Worm (Caenorhabditis elegans) whole organism, young adult: ENCODE results near the gene EEED8.14.

Experiments
- C06A6.2 ChIP-seq: fragments of 200-800 bp; sonication (Bioruptor generic); conservative IDR thresholded peaks from 2 replicates; pipeline ENCODE4 v1.3.6; 2022; ENCODE audit warnings: missing genetic modification characterization, missing compliant biosample characterization
- F33H1.4 ChIP-seq: fragments of 200-800 bp; sonication (Bioruptor generic); IDR thresholded peaks from 2 replicates; pipeline ENCODE4 v1.3.6; 2022; ENCODE audit warnings: missing genetic modification reagents, missing genetic modification characterization, missing compliant biosample characterization
- F37B4.10 ChIP-seq: fragments of 200-800 bp; sonication (Bioruptor generic); IDR thresholded peaks from 2 replicates; pipeline ENCODE4 v1.3.6; 2022; ENCODE audit warnings: missing genetic modification characterization, missing compliant biosample characterization
- F39B2.1 ChIP-seq: fragments of 200-800 bp; sonication (Bioruptor generic); IDR thresholded peaks from 2 replicates; pipeline ENCODE4 v1.3.6; 2022; ENCODE audit warnings: missing genetic modification reagents, missing genetic modification characterization, missing compliant biosample characterization
- F52B5.7 ChIP-seq: sonication (generic microtip); optimal IDR thresholded peaks from 2 replicates; lab custom pipeline; 2016; ENCODE audit warnings: mild to moderate bottlenecking, missing genetic modification characterization, missing compliant biosample characterization
- F55B11.4 ChIP-seq: sonication (generic microtip); optimal IDR thresholded peaks from 2 replicates; lab custom pipeline; 2016; ENCODE audit warnings: missing compliant biosample characterization, missing genetic modification characterization, borderline replicate concordance; ENCODE audit not compliant: insufficient read depth
- K12H6.12 ChIP-seq: fragments of 200-800 bp; sonication (Bioruptor generic); optimal IDR thresholded peaks from 2 replicates; lab custom pipeline; 2018; ENCODE audit warnings: mild to moderate bottlenecking, missing genetic modification characterization, missing compliant biosample characterization
- T07F8.4 ChIP-seq: sonication (generic microtip); optimal IDR thresholded peaks from 2 replicates; lab custom pipeline; 2016; ENCODE audit warnings: mild to moderate bottlenecking, missing genetic modification characterization, moderate library complexity, missing compliant biosample characterization
- Y53G8AR.9 ChIP-seq: fragments of 200-800 bp; sonication (Bioruptor generic); conservative IDR thresholded peaks from 2 replicates; pipeline ENCODE4 v1.3.6; 2022; ENCODE audit warnings: missing genetic modification reagents, missing genetic modification characterization, missing compliant biosample characterization
- Y79H2A.3 ChIP-seq: fragments of 200-800 bp; sonication (Bioruptor generic); conservative IDR thresholded peaks from 2 replicates; pipeline ENCODE4 v1.3.6; 2022; ENCODE audit warnings: missing genetic modification reagents, missing genetic modification characterization, missing compliant biosample characterization
- akir-1 ChIP-seq: fragments of 200-800 bp; sonication (Bioruptor generic); optimal IDR thresholded peaks from 2 replicates; lab custom pipeline; 2018; ENCODE audit warnings: mild to moderate bottlenecking, missing genetic modification characterization, moderate library complexity, missing compliant biosample characterization
- aptf-3 ChIP-seq: fragments of 200-800 bp; sonication (Bioruptor generic); IDR thresholded peaks from 2 replicates; pipeline ENCODE4 v1.3.6; 2022; ENCODE audit warnings: missing genetic modification characterization, missing compliant biosample characterization
- athp-1 ChIP-seq: sonication (generic microtip); optimal IDR thresholded peaks from 2 replicates; lab custom pipeline; 2017; ENCODE audit warnings: mild to moderate bottlenecking, missing genetic modification characterization, missing compliant biosample characterization
- attf-5 ChIP-seq: fragments of 200-800 bp; sonication (Bioruptor generic); optimal IDR thresholded peaks from 2 replicates; lab custom pipeline; 2018; ENCODE audit warnings: mild to moderate bottlenecking, missing genetic modification characterization, missing compliant biosample characterization
- attf-6 ChIP-seq: fragments of 200-800 bp; sonication (Bioruptor generic); IDR thresholded peaks from 2 replicates; pipeline ENCODE4 v1.3.6; 2022; ENCODE audit warnings: missing genetic modification reagents, missing genetic modification characterization, missing compliant biosample characterization
- ceh-27 ChIP-seq: fragments of 200-800 bp; sonication (Bioruptor generic); optimal IDR thresholded peaks from 2 replicates; lab custom pipeline; 2018; ENCODE audit warnings: mild to moderate bottlenecking, missing genetic modification characterization, moderate library complexity, missing compliant biosample characterization
- ceh-40 ChIP-seq: fragments of 200-800 bp; sonication (Bioruptor generic); IDR thresholded peaks from 2 replicates; pipeline ENCODE4 v1.3.6; 2022; ENCODE audit warnings: missing genetic modification characterization, missing compliant biosample characterization
- ceh-58 ChIP-seq: fragments of 200-800 bp; sonication (Bioruptor generic); IDR thresholded peaks from 2 replicates; pipeline ENCODE4 v1.3.6; 2022; ENCODE audit warnings: missing genetic modification characterization, missing compliant biosample characterization
- die-1 ChIP-seq: sonication (generic microtip); optimal IDR thresholded peaks from 2 replicates; lab custom pipeline; 2016; ENCODE audit warnings: missing genotype, mild to moderate bottlenecking, missing genetic modification characterization, missing compliant biosample characterization
- efl-1 ChIP-seq: fragments of 150-350 bp; optimal IDR thresholded peaks from 2 replicates; lab custom pipeline; 2014; ENCODE audit warnings: missing biosample characterization, missing genetic modification reagents, missing genetic modification characterization
- egrh-3 ChIP-seq: fragments of 200-800 bp; sonication (Bioruptor generic); IDR thresholded peaks from 2 replicates; pipeline ENCODE4 v1.3.6; 2022; ENCODE audit warnings: missing genetic modification reagents, missing genetic modification characterization, missing compliant biosample characterization
- hlh-12 ChIP-seq: sonication (generic microtip); optimal IDR thresholded peaks from 2 replicates; lab custom pipeline; 2016; ENCODE audit warnings: missing genetic modification characterization, missing compliant biosample characterization
- hmg-1.2 ChIP-seq: fragments of 200-800 bp; sonication (Bioruptor generic); IDR thresholded peaks from 2 replicates; pipeline ENCODE4 v1.3.6; 2022; ENCODE audit warnings: missing genetic modification reagents, missing genetic modification characterization, missing compliant biosample characterization
- let-526 ChIP-seq: fragments of 200-800 bp; sonication (Bioruptor generic); IDR thresholded peaks from 2 replicates; pipeline ENCODE4 v1.3.6; 2022; ENCODE audit warnings: missing genetic modification reagents, missing genetic modification characterization, missing compliant biosample characterization
- lin-26 ChIP-seq: fragments of 200-800 bp; sonication (Bioruptor generic); IDR thresholded peaks from 2 replicates; pipeline ENCODE4 v1.3.6; 2022; ENCODE audit warnings: missing genetic modification reagents, missing genetic modification characterization, missing compliant biosample characterization
- lin-54 ChIP-seq: fragments of 200-800 bp; sonication (Bioruptor generic); optimal IDR thresholded peaks from 2 replicates; lab custom pipeline; 2018; ENCODE audit warnings: mild to moderate bottlenecking, missing genetic modification characterization, missing compliant biosample characterization
- lsl-1 ChIP-seq: fragments of 200-800 bp; sonication (Bioruptor generic); optimal IDR thresholded peaks from 2 replicates; lab custom pipeline; 2018; ENCODE audit warnings: mild to moderate bottlenecking, missing genetic modification characterization, moderate library complexity, missing compliant biosample characterization
- lsy-27 ChIP-seq: sonication (generic microtip); optimal IDR thresholded peaks from 2 replicates; lab custom pipeline; 2017; ENCODE audit warnings: missing genetic modification characterization, mild to moderate bottlenecking, missing compliant biosample characterization, antibody characterized with exemption, missing genotype, borderline replicate concordance; ENCODE audit not compliant: insufficient read depth
- madf-10 ChIP-seq: sonication (generic microtip); optimal IDR thresholded peaks from 2 replicates; lab custom pipeline; 2016; ENCODE audit warnings: mild to moderate bottlenecking, missing genetic modification characterization, missing compliant biosample characterization
- madf-3 ChIP-seq: fragments of 200-800 bp; sonication (Bioruptor generic); IDR thresholded peaks from 2 replicates; pipeline ENCODE4 v1.3.6; 2022; ENCODE audit warnings: missing genetic modification reagents, missing genetic modification characterization, missing compliant biosample characterization
- madf-6 ChIP-seq: fragments of 200-800 bp; sonication (Bioruptor generic); IDR thresholded peaks from 2 replicates; pipeline ENCODE4 v1.3.6; 2022; ENCODE audit warnings: missing genetic modification reagents, missing genetic modification characterization, missing compliant biosample characterization
- madf-8 ChIP-seq: fragments of 200-800 bp; sonication (Bioruptor generic); conservative IDR thresholded peaks from 2 replicates; pipeline ENCODE4 v1.3.6; 2022; ENCODE audit warnings: missing genetic modification reagents, missing genetic modification characterization, missing compliant biosample characterization
- mes-4 ChIP-seq: sonication (generic microtip); optimal IDR thresholded peaks from 2 replicates; lab custom pipeline; 2016; ENCODE audit warnings: missing genotype, missing genetic modification characterization, missing compliant biosample characterization
- mxl-1 ChIP-seq: sonication (generic microtip); optimal IDR thresholded peaks from 2 replicates; lab custom pipeline; 2016; ENCODE audit warnings: missing genetic modification characterization, missing compliant biosample characterization
- repo-1 ChIP-seq: sonication (generic microtip); optimal IDR thresholded peaks from 2 replicates; lab custom pipeline; 2017; ENCODE audit warnings: mild to moderate bottlenecking, missing genetic modification characterization, missing compliant biosample characterization
- sdz-38 ChIP-seq: sonication (generic microtip); optimal IDR thresholded peaks from 2 replicates; lab custom pipeline; 2016; ENCODE audit warnings: missing genotype, missing genetic modification characterization, missing compliant biosample characterization
- snpc-1.3 ChIP-seq: sonication (generic microtip); optimal IDR thresholded peaks from 2 replicates; lab custom pipeline; 2017; ENCODE audit warnings: missing genetic modification characterization, mild to moderate bottlenecking, missing compliant biosample characterization, antibody characterized with exemption, moderate library complexity, missing genotype, missing genetic modification reagents; ENCODE audit not compliant: insufficient read depth
- snpc-4 ChIP-seq, 5 experiments: fragments of 150-350 bp in 1 of 5; sonication (generic microtip) in 4 of 5; optimal IDR thresholded peaks; 2 replicates each; lab custom pipeline; 2014 to 2018; ENCODE audit warnings: missing genetic modification characterization in 5 of 5, missing biosample characterization in 3 of 5, antibody characterized with exemption in 2 of 5, mild to moderate bottlenecking in 2 of 5, missing compliant biosample characterization in 2 of 5, missing genotype in 2 of 5, moderate library complexity in 2 of 5, missing genetic modification reagents in 1 of 5
- xnd-1 ChIP-seq: sonication (generic microtip); optimal IDR thresholded peaks from 2 replicates; lab custom pipeline; 2016; ENCODE audit warnings: missing genotype, missing genetic modification reagents, missing genetic modification characterization, missing compliant biosample characterization
- ztf-18 ChIP-seq: sonication (generic microtip); optimal IDR thresholded peaks from 2 replicates; lab custom pipeline; 2016; ENCODE audit warnings: missing genotype, mild to moderate bottlenecking, missing genetic modification characterization, missing compliant biosample characterization
- ztf-25 ChIP-seq: fragments of 200-800 bp; sonication (Bioruptor generic); IDR thresholded peaks from 2 replicates; pipeline ENCODE4 v1.3.6; 2022; ENCODE audit warnings: missing genetic modification reagents, missing genetic modification characterization, missing compliant biosample characterization
- ztf-6 ChIP-seq: fragments of 200-800 bp; sonication (Bioruptor generic); IDR thresholded peaks from 2 replicates; pipeline ENCODE4 v1.3.6; 2022; ENCODE audit warnings: missing genetic modification reagents, missing genetic modification characterization, missing compliant biosample characterization

The EEED8.14 gene

DNA sequence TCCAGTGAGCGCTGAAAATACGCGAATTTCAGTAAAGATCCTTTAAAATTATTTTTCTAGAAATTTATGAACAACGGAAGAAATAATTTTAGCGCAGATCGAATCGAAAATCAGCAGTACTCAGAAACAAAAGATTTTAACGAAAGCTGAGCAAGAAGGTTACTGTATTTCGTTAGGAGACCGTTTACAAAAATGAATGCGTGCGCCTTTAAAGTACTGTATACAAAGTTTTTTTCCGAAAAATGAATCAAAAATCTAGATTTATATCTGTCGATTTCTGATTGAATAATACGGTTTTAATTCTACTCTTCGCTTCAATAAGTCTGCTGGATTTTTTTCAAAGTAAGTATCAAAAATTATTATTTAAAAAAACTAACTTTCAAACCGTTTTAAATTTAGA, at the start of gene EEED8.14, which contains the start of gene EEED8.3:
Gene EEED8.14 (minus strand): TSS at position 13 of the 400 bp plus-strand sequence.
Gene EEED8.3 (plus strand): TSS at position 237 of the 400 bp plus-strand sequence.
- TF ChIP-seq ceh-58 (GFP tag; lab: Robert Waterston, UW) (no peak), madf-6 (GFP tag; lab: Robert Waterston, UW) (peak; percentile 80), snpc-1.3 (tag; lab: Kevin White, UChicago) (peak; percentile 0), Y79H2A.3 (GFP tag; lab: Robert Waterston, UW) (no peak), snpc-4 (GFP tag; optimal IDR thresholded peaks at IDR 0.05; lab: Kevin White, UChicago) (no peak), snpc-4 (tag; optimal IDR thresholded peaks at IDR 0.05; lab: Kevin White, UChicago) (no peak), Y53G8AR.9 (GFP tag; lab: Robert Waterston, UW) (no peak), aptf-3 (GFP tag; lab: Robert Waterston, UW) (no peak), mxl-1 (tag; lab: Kevin White, UChicago) (no peak), repo-1 (tag; lab: Kevin White, UChicago) (no peak), K12H6.12 (no peak), let-526 (GFP tag; lab: Robert Waterston, UW) (no peak), attf-6 (GFP tag; lab: Robert Waterston, UW) (no peak), xnd-1 (peak; percentile 80), attf-5 (GFP tag; lab: Kevin White, UChicago) (no peak), lsl-1 (GFP tag; lab: Kevin White, UChicago) (peak; percentile 90), madf-8 (peak; percentile 61), madf-3 (GFP tag; lab: Robert Waterston, UW) (no peak), F33H1.4 (GFP tag; lab: Robert Waterston, UW) (peak; percentile 85), lin-54 (GFP tag; lab: Kevin White, UChicago) (peak; percentile 13), akir-1 (GFP tag; lab: Kevin White, UChicago) (no peak), F55B11.4 (tag; lab: Kevin White, UChicago) (no peak)

DNA sequence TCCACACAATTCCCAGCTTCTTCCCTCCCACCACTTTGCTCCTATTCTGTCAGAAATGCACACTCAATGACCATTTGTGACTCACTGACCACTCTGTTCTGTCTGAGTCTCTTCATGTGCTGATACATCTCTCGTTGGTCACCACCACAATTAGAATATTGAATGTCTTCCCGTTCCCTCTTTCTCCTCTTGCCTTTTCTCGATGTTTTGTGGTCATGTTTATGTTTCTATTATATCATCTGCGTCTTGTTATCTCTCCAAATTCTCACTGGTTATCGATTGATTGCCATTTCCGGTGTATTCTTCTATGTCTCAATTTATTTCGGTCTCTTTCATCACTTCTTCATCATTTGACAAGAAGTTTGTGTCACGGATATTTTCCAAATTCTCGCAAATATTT, 47.1 kb upstream of the EEED8.14 start:
- TF ChIP-seq die-1 (tag; lab: Kevin White, UChicago) (no peak), ztf-25 (GFP tag; lab: Robert Waterston, UW) (no peak), akir-1 (GFP tag; lab: Kevin White, UChicago) (no peak), ceh-40 (GFP tag; lab: Robert Waterston, UW) (no peak), aptf-3 (GFP tag; lab: Robert Waterston, UW) (no peak), mes-4 (tag; lab: Kevin White, UChicago) (no peak), ztf-6 (GFP tag; lab: Robert Waterston, UW) (no peak), sdz-38 (no peak), snpc-4 (GFP tag; optimal IDR thresholded peaks at IDR 0.05; lab: Kevin White, UChicago) (no peak), snpc-4 (tag; optimal IDR thresholded peaks at IDR 0.05; lab: Kevin White, UChicago) (no peak), hlh-12 (tag; lab: Kevin White, UChicago) (no peak), F39B2.1 (GFP tag; lab: Robert Waterston, UW) (no peak), madf-10 (no peak), athp-1 (tag; lab: Kevin White, UChicago) (no peak), attf-6 (GFP tag; lab: Robert Waterston, UW) (no peak), T07F8.4 (no peak), efl-1 (GFP tag; lab: Kevin White, UChicago) (no peak), lsy-27 (tag; lab: Kevin White, UChicago) (no peak), lin-26 (no peak)

ce11 chrII:5459534-5459933, 45.7 kb upstream of the EEED8.14 start:
- TF ChIP-seq C06A6.2 (GFP tag; lab: Robert Waterston, UW): no peak
- no peak for TF ChIP-seq ceh-27 (GFP tag; lab: Kevin White, UChicago)
- TF ChIP-seq F52B5.7 (tag; lab: Kevin White, UChicago): no peak
- no peak for TF ChIP-seq lsl-1 (GFP tag; lab: Kevin White, UChicago)
- no peak for TF ChIP-seq ztf-18 (tag; lab: Kevin White, UChicago)
- TF ChIP-seq egrh-3 (GFP tag; lab: Robert Waterston, UW): no peak
- TF ChIP-seq F37B4.10 (GFP tag; lab: Robert Waterston, UW): no peak
- peak; percentile 87 for TF ChIP-seq hmg-1.2 (GFP tag; lab: Robert Waterston, UW)
